Worm (Caenorhabditis elegans) whole organism, L1 larva: ENCODE measurements around the gene C02B8.12.

Experiments
- ces-1 ChIP-seq: fragments of 150-350 bp; optimal IDR thresholded peaks from 2 replicates; lab custom pipeline; 2014; ENCODE audit warnings: missing biosample characterization, missing genetic modification reagents, missing genetic modification characterization
- efl-1 ChIP-seq, 4 experiments: fragments of 150-350 bp; optimal IDR thresholded peaks in 3 of 4; peaks in 1 of 4; 1 replicate in 1 of 4; 2 replicates in 3 of 4; lab custom pipeline; 2014; ENCODE audit warnings: missing biosample characterization in 2 of 4, missing genetic modification characterization in 2 of 4, missing genetic modification reagents in 2 of 4
- elt-2 ChIP-seq: sonication (generic microtip); optimal IDR thresholded peaks from 2 replicates; lab custom pipeline; 2016; ENCODE audit warnings: missing genetic modification characterization, mild to moderate bottlenecking, inconsistent platforms, missing compliant biosample characterization, missing genetic modification reagents
- fkh-4 ChIP-seq: sonication (generic microtip); optimal IDR thresholded peaks from 2 replicates; lab custom pipeline; 2016; ENCODE audit warnings: missing compliant biosample characterization, missing genetic modification characterization, borderline replicate concordance
- nhr-85 ChIP-seq: sonication (generic microtip); peaks from one replicate; lab custom pipeline; 2016; ENCODE audit warnings: missing genetic modification characterization, inconsistent platforms, missing compliant biosample characterization
- unc-30 ChIP-seq: sonication (generic microtip); optimal IDR thresholded peaks from 2 replicates; lab custom pipeline; 2017; ENCODE audit warnings: missing biosample characterization, missing genetic modification characterization

The C02B8.12 gene

DNA sequence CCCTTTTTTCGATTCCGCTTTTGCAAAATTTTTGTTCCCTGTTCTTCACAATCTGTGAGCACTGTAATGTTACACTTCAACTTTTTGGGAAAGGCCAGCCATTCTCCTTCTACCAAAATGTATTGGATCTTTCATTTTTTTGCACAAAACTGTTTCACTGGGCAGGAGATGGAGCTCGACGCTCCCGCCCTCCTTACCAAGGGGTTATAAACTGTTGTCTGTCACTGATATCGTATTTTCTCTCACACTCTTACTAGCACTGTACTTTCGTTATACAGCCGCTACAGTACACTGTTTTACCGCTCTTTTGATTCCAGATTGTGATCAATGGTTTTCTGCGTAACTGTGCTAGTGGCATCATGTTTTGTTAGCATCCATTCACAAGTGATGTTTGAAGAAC is 45.4 kb downstream of the C02B8.12 start, which contains the start of gene C46F2.1:
Gene C46F2.1 (plus strand): TSS at position 301 of the 400 bp plus-strand sequence.
- TF ChIP-seq efl-1 (optimal IDR thresholded peaks at IDR 0.05; lab: Kevin White, UChicago) (no peak), efl-1 (GFP tag; optimal IDR thresholded peaks at IDR 0.05 in 1 of 2; lab: Kevin White, UChicago) (peak in 1 of 2 experiments; percentile 49), ces-1 (no peak), nhr-85 (tag; lab: Kevin White, UChicago) (peak; percentile 36)

ce11 chrX:8074527-8074926 is 48.6 kb downstream of the C02B8.12 start:
- no peak for TF ChIP-seq efl-1 (optimal IDR thresholded peaks at IDR 0.05; lab: Kevin White, UChicago)
- no peak for TF ChIP-seq efl-1 (GFP tag; optimal IDR thresholded peaks at IDR 0.05 in 1 of 2; lab: Kevin White, UChicago)
- TF ChIP-seq unc-30 (tag; lab: Kevin White, UChicago): no peak
- no peak for TF ChIP-seq fkh-4 (tag; lab: Kevin White, UChicago)
- TF ChIP-seq elt-2 (tag; lab: Kevin White, UChicago): peak; percentile 6
- TF ChIP-seq, all 84 proteins: peak for 1
